Worm (Caenorhabditis elegans) whole organism, L3 larva: Measurements from ENCODE around the gene lex-1.

Experiments used
- aly-2 ChIP-seq: fragments of 150-350 bp; optimal IDR thresholded peaks from 2 replicates; lab custom pipeline; 2014; ENCODE audit warnings: missing biosample characterization, missing genetic modification characterization
- daf-12 ChIP-seq: fragments of 150-350 bp; optimal IDR thresholded peaks from 2 replicates; lab custom pipeline; 2014; ENCODE audit warnings: missing biosample characterization, missing genetic modification reagents, missing genetic modification characterization
- lin-15B ChIP-seq: fragments of 150-350 bp; optimal IDR thresholded peaks from 2 replicates; lab custom pipeline; 2014; ENCODE audit warnings: missing biosample characterization, missing genetic modification characterization
- snpc-4 ChIP-seq: fragments of 150-350 bp; optimal IDR thresholded peaks from 2 replicates; lab custom pipeline; 2014; ENCODE audit warnings: missing biosample characterization, missing genetic modification characterization

- no peak for TF ChIP-seq lin-15B (tag; lab: Kevin White, UChicago)
- TF ChIP-seq daf-12 (tag; lab: Kevin White, UChicago), result no peak
- TF ChIP-seq aly-2 (tag; lab: Kevin White, UChicago), result no peak
- TF ChIP-seq snpc-4, result no peak
Measured at ce11 chrIV:12084178-12084577, 4.9 kb downstream of the lex-1 start, which contains the start of gene repo-1.
